Worm (Caenorhabditis elegans): ENCODE measurements around the gene C12D8.13.

Gene C12D8.13

DNA sequence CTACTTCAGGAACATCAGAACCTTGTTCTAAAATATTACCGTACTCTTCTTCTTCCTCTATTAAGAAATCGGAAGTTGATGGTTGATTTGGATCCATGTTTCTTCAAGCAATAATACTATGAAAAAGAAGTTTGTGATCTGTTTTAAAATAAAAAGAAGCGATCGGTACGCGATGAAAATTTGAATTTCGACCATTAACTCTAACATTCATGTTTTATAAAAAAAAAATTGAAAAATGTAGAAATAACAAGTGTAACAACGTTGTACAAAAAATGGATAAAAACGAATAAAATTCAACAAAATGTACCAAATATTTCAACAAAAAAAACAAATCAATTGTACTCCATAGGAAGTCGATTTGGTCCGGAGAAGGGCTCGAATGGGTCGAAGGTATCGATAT lies 10.3 kb downstream of the C12D8.13 start, which contains the start of gene tftc-3:
Gene tftc-3, minus strand, starts transcription at position 101 of the 400 bp plus-strand sequence.
- TF ChIP-seq R02D3.7 (tag; optimal IDR thresholded peaks at IDR 0.05) (no peak), crh-2 (tag; optimal IDR thresholded peaks at IDR 0.05) (no peak), skn-1 (tag; optimal IDR thresholded peaks at IDR 0.05) (no peak), mbf-1 (tag; optimal IDR thresholded peaks at IDR 0.05) (no peak), nhr-237 (tag; optimal IDR thresholded peaks at IDR 0.05) (no peak), sma-3 (GFP tag; optimal IDR thresholded peaks at IDR 0.05) (no peak), lin-13 (GFP tag; optimal IDR thresholded peaks at IDR 0.05) (no peak), fos-1 (tag; optimal IDR thresholded peaks at IDR 0.05) (no peak), nhr-11 (tag; optimal IDR thresholded peaks at IDR 0.05) (no peak), egl-27 (tag; optimal IDR thresholded peaks at IDR 0.05) (no peak), lin-39 (tag; optimal IDR thresholded peaks at IDR 0.05) (no peak), elt-3 (tag; optimal IDR thresholded peaks at IDR 0.05) (no peak), ceh-16 (tag; optimal IDR thresholded peaks at IDR 0.05) (no peak), lin-11 (tag; optimal IDR thresholded peaks at IDR 0.05) (no peak), lsy-2 (tag; optimal IDR thresholded peaks at IDR 0.05) (no peak), zag-1 (tag; optimal IDR thresholded peaks at IDR 0.05) (no peak), ZK546.5 (tag; optimal IDR thresholded peaks at IDR 0.05) (no peak), blmp-1 (tag; optimal IDR thresholded peaks at IDR 0.05; ENCODE audit: insufficient read depth) (no peak), elt-1 (tag; optimal IDR thresholded peaks at IDR 0.05) (no peak), sma-9 (GFP tag; optimal IDR thresholded peaks at IDR 0.05) (no peak), sma-9 (tag; optimal IDR thresholded peaks at IDR 0.05) (no peak)

DNA sequence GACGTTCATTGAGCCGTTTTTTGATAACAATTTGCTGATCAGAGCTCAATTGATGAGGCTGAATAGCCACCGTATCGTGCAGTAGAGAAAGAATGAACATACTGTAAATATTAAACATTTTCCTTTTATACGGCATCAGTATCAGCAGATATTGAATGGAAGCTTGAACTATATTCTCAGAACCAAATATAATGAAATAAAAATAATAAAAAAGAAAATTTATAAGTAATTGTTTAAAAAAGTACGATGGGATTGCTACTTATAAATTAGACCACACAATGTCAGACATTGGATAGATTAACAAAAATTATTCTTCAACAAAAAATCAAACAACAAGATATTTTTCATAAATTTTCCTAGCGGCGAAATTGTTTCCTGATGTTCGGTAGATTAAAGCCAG lies 14.0 kb downstream of the C12D8.13 start, which contains the start of gene rpc-25:
Gene rpc-25, minus strand, starts transcription at position 101 of the 400 bp plus-strand sequence.
- TF ChIP-seq dmd-4 (tag; optimal IDR thresholded peaks at IDR 0.05) (no peak), zag-1 (tag; optimal IDR thresholded peaks at IDR 0.05) (no peak), alr-1 (tag; optimal IDR thresholded peaks at IDR 0.05) (no peak), nhr-237 (tag; optimal IDR thresholded peaks at IDR 0.05) (no peak), ama-1 (optimal IDR thresholded peaks at IDR 0.05) (no peak), sma-3 (GFP tag; optimal IDR thresholded peaks at IDR 0.05) (no peak), ztf-4 (tag; optimal IDR thresholded peaks at IDR 0.05) (no peak), nhr-129 (tag; optimal IDR thresholded peaks at IDR 0.05) (no peak), ceh-16 (tag; optimal IDR thresholded peaks at IDR 0.05) (no peak), nhr-25 (tag; optimal IDR thresholded peaks at IDR 0.05) (no peak), mdl-1 (tag; optimal IDR thresholded peaks at IDR 0.05) (no peak), C34F6.9 (tag; optimal IDR thresholded peaks at IDR 0.05) (no peak)

DNA sequence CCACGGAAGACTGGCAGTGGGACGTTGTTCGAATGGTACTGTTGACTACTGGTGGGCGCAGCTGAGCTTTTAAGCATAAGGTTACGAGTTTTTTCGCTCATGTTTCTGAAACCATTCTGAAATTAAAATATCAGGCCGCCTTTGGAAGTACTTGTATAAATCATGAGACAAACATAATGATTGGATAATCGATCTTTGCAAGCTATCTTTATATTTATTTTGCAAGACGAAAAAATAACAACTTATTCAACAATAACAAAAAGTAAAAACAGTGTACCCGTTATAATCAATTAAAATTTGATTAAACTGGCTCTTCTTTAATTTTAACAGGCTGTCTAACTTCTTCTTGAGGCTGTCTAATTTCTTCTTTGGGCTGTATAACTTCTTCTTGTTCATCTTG lies 15.0 kb downstream of the C12D8.13 start, which contains the start of gene ZK856.16:
Gene ZK856.16, minus strand, starts transcription at position 101 of the 400 bp plus-strand sequence.
- TF ChIP-seq gmeb-1 (tag; optimal IDR thresholded peaks at IDR 0.05), result no peak
- no peak for TF ChIP-seq nhr-129 (tag; optimal IDR thresholded peaks at IDR 0.05)
- no peak for TF ChIP-seq egl-27 (tag; optimal IDR thresholded peaks at IDR 0.05)
- TF ChIP-seq nhr-11 (tag; optimal IDR thresholded peaks at IDR 0.05), result no peak
- no peak for TF ChIP-seq ceh-82 (tag; optimal IDR thresholded peaks at IDR 0.05)
- TF ChIP-seq lin-11 (tag; optimal IDR thresholded peaks at IDR 0.05), result no peak
- no peak for TF ChIP-seq lsy-2 (tag; optimal IDR thresholded peaks at IDR 0.05)
- no peak for TF ChIP-seq nhr-6 (tag; optimal IDR thresholded peaks at IDR 0.05)
- TF ChIP-seq nhr-237 (tag; optimal IDR thresholded peaks at IDR 0.05), result no peak
- TF ChIP-seq nhr-23 (tag; optimal IDR thresholded peaks at IDR 0.05), result no peak
- TF ChIP-seq R02D3.7 (tag; optimal IDR thresholded peaks at IDR 0.05), result no peak
- TF ChIP-seq nhr-12 (tag; optimal IDR thresholded peaks at IDR 0.05), result no peak
- no peak for TF ChIP-seq ztf-11 (tag; optimal IDR thresholded peaks at IDR 0.05)
- TF ChIP-seq sem-4 (tag; optimal IDR thresholded peaks at IDR 0.05), result no peak

DNA sequence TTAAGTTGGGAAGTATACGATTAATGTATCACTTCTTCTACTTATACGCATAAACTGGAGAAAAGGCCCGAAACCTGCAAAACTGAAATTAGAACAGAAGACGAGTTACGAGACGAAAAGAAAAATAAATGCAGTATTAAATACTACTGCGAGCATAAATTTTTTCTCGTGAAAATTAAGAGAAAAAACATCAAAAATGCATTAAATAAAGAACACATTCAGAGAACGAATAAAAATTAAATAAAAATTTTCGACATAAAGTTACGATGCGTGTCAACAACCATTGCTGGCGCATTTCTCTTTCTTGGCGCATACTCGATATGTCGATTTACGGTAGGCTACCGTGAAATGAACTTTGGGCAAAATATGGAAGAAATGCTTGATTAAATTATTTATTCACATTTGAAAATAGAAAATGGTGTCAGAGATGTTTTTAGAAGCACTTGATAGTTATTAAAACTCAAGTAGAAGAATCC lies 15.6 kb downstream of the C12D8.13 start, which contains the start of the genes ZK856.19 and ZK856.11:
Gene ZK856.19, minus strand, starts transcription at position 51 of the 476 bp plus-strand sequence.
Gene ZK856.11, minus strand, starts transcription at position 76 of the 476 bp plus-strand sequence.
- peak; percentile 72 for TF ChIP-seq unc-55 (GFP tag; optimal IDR thresholded peaks at IDR 0.05)
- no peak for TF ChIP-seq blmp-1 (tag; optimal IDR thresholded peaks at IDR 0.05; ENCODE audit: insufficient read depth)
- peak; percentile 51 for TF ChIP-seq lin-13 (GFP tag; optimal IDR thresholded peaks at IDR 0.05)
- no peak for TF ChIP-seq nhr-23 (tag; optimal IDR thresholded peaks at IDR 0.05)
- TF ChIP-seq sma-3 (GFP tag; optimal IDR thresholded peaks at IDR 0.05), result peak; percentile 62
- no peak for TF ChIP-seq ceh-16 (tag; optimal IDR thresholded peaks at IDR 0.05)
- TF ChIP-seq lin-39 (tag; optimal IDR thresholded peaks at IDR 0.05), result no peak
- TF ChIP-seq egl-27 (tag; optimal IDR thresholded peaks at IDR 0.05), result no peak
- TF ChIP-seq lsy-2 (tag; optimal IDR thresholded peaks at IDR 0.05), result peak; percentile 67 to 89
- peak; percentile 80 for TF ChIP-seq gmeb-1 (tag; optimal IDR thresholded peaks at IDR 0.05)
- TF ChIP-seq elt-3 (tag; optimal IDR thresholded peaks at IDR 0.05), result no peak
- no peak for TF ChIP-seq nhr-6 (tag; optimal IDR thresholded peaks at IDR 0.05)
- no peak for TF ChIP-seq nhr-237 (tag; optimal IDR thresholded peaks at IDR 0.05)
- TF ChIP-seq nhr-21 (tag; optimal IDR thresholded peaks at IDR 0.05), result peak; percentile 41
- TF ChIP-seq nhr-25 (tag; optimal IDR thresholded peaks at IDR 0.05), result peak; percentile 66
- no peak for TF ChIP-seq nhr-11 (tag; optimal IDR thresholded peaks at IDR 0.05)
- peak; percentile 43 for TF ChIP-seq nhr-129 (tag; optimal IDR thresholded peaks at IDR 0.05)
- TF ChIP-seq sem-4 (tag; optimal IDR thresholded peaks at IDR 0.05), result peak; percentile 21
- TF ChIP-seq aly-2 (tag; optimal IDR thresholded peaks at IDR 0.05), result no peak
- peak; percentile 76 for TF ChIP-seq crh-2 (tag; optimal IDR thresholded peaks at IDR 0.05)
- no peak for TF ChIP-seq elt-1 (tag; optimal IDR thresholded peaks at IDR 0.05)
- peak; percentile 52 for TF ChIP-seq R02D3.7 (tag; optimal IDR thresholded peaks at IDR 0.05)
- no peak for TF ChIP-seq ceh-82 (tag; optimal IDR thresholded peaks at IDR 0.05)
- TF ChIP-seq peb-1 (tag; optimal IDR thresholded peaks at IDR 0.05), result no peak
- TF ChIP-seq sma-9 (GFP tag; optimal IDR thresholded peaks at IDR 0.05), result peak; percentile 41
- no peak for TF ChIP-seq sma-9 (tag; optimal IDR thresholded peaks at IDR 0.05)
- TF ChIP-seq dmd-4 (tag; optimal IDR thresholded peaks at IDR 0.05), result no peak
- TF ChIP-seq C34F6.9 (tag; optimal IDR thresholded peaks at IDR 0.05), result peak; percentile 86
- TF ChIP-seq mab-5 (tag; optimal IDR thresholded peaks at IDR 0.05), result peak; percentile 37
- TF ChIP-seq skn-1 (tag; optimal IDR thresholded peaks at IDR 0.05), result no peak
- TF ChIP-seq ama-1 (optimal IDR thresholded peaks at IDR 0.05), result peak; percentile 25
- TF ChIP-seq ztf-11 (tag; optimal IDR thresholded peaks at IDR 0.05), result no peak
- no peak for TF ChIP-seq ztf-4 (tag; optimal IDR thresholded peaks at IDR 0.05)
- TF ChIP-seq fos-1 (tag; optimal IDR thresholded peaks at IDR 0.05), result no peak

Data from whole organism, L2 larva.